Worm (Caenorhabditis elegans) whole organism, L3 larva: Measurements from ENCODE around the gene K07D4.6.

ENCODE experiments used
- aly-2 ChIP-seq: fragments of 150-350 bp; optimal IDR thresholded peaks from 2 replicates; lab custom pipeline; 2014; ENCODE audit warnings: missing biosample characterization, missing genetic modification characterization
- mdl-1 ChIP-seq: fragments of 150-350 bp; optimal IDR thresholded peaks from 2 replicates; lab custom pipeline; 2014; ENCODE audit warnings: missing biosample characterization, missing genetic modification characterization
- nhr-11 ChIP-seq: fragments of 150-350 bp; optimal IDR thresholded peaks from 2 replicates; lab custom pipeline; 2014; ENCODE audit warnings: missing biosample characterization, missing genetic modification characterization
- nhr-12 ChIP-seq: fragments of 150-350 bp; optimal IDR thresholded peaks from 2 replicates; lab custom pipeline; 2014; ENCODE audit warnings: missing biosample characterization, missing genetic modification characterization
- nhr-237 ChIP-seq: fragments of 150-350 bp; optimal IDR thresholded peaks from 2 replicates; lab custom pipeline; 2014; ENCODE audit warnings: missing biosample characterization, missing genetic modification characterization
- nhr-25 ChIP-seq: sonication (generic microtip); optimal IDR thresholded peaks from 2 replicates; lab custom pipeline; 2017; ENCODE audit warnings: missing biosample characterization, missing genetic modification characterization
- pqm-1 ChIP-seq: fragments of 150-350 bp; optimal IDR thresholded peaks from 2 replicates; lab custom pipeline; 2017; ENCODE audit warnings: missing biosample characterization, missing genetic modification characterization, inconsistent platforms
- unc-39 ChIP-seq: sonication (generic microtip); optimal IDR thresholded peaks from 4 replicates; lab custom pipeline; 2017; ENCODE audit warnings: missing biosample characterization, missing genetic modification characterization

ce11 chrII:4011518-4011917 lies 7.0 kb downstream of the K07D4.6 start:
- TF ChIP-seq nhr-25 (tag; lab: Kevin White, UChicago) (no peak), nhr-11 (tag; lab: Kevin White, UChicago) (no peak), nhr-12 (tag; lab: Kevin White, UChicago) (no peak), mdl-1 (tag; lab: Kevin White, UChicago) (no peak), nhr-237 (tag; lab: Kevin White, UChicago) (no peak), pqm-1 (tag; lab: Kevin White, UChicago) (no peak), aly-2 (tag; lab: Kevin White, UChicago) (no peak), unc-39 (tag; lab: Kevin White, UChicago) (no peak)
